Worm (Caenorhabditis elegans): Measurements from ENCODE around the gene C09E9.1.

ce11 chrIV:1284877-1285276, 10.2 kb downstream of the C09E9.1 start:
- TF ChIP-seq hmg-4 (GFP tag; optimal IDR thresholded peaks at IDR 0.05), result no peak
- no peak for TF ChIP-seq hnd-1 (tag; optimal IDR thresholded peaks at IDR 0.05)

All from whole organism, early embryonic.